Worm (Caenorhabditis elegans): ENCODE measurements around the gene M03B6.5.

ce11 chrX:13823482-13823881 is 20.3 kb upstream of the M03B6.5 start, which contains the start of gene twk-23:
- TF ChIP-seq K09A11.1 (tag; optimal IDR thresholded peaks at IDR 0.05; ENCODE audit: insufficient read depth) (no peak), pqm-1 (tag; optimal IDR thresholded peaks at IDR 0.05) (no peak), ama-1 (optimal IDR thresholded peaks at IDR 0.05) (no peak), dmd-4 (tag; optimal IDR thresholded peaks at IDR 0.05; ENCODE audit: borderline replicate concordance) (no peak), elt-2 (tag; optimal IDR thresholded peaks at IDR 0.05) (no peak), rnt-1 (tag; optimal IDR thresholded peaks at IDR 0.05) (no peak), pax-1 (tag; optimal IDR thresholded peaks at IDR 0.05) (no peak), nhr-11 (tag; optimal IDR thresholded peaks at IDR 0.05) (no peak)
